Worm (Caenorhabditis elegans): ENCODE measurements around the gene F53F4.17.

ce11 chrV:13587902-13588301 is at the start of gene F53F4.17:
- TF ChIP-seq him-1 (tag; optimal IDR thresholded peaks at IDR 0.05) (no peak), W03F9.2 (tag; optimal IDR thresholded peaks at IDR 0.05) (no peak), dao-5 (tag; optimal IDR thresholded peaks at IDR 0.05) (no peak)
